Worm (Caenorhabditis elegans) whole organism, young adult: ENCODE results near the gene F12F6.7.

Experiments used
- D2030.7 ChIP-seq: fragments of 200-800 bp; sonication (Bioruptor generic); IDR thresholded peaks from 2 replicates; pipeline ENCODE4 v1.3.6; 2022; ENCODE audit warnings: missing genetic modification reagents, missing genetic modification characterization, missing compliant biosample characterization
- F22D6.2 ChIP-seq: sonication (generic microtip); optimal IDR thresholded peaks from 2 replicates; lab custom pipeline; 2016; ENCODE audit warnings: mild to moderate bottlenecking, missing genetic modification characterization, missing compliant biosample characterization
- F23B12.7 ChIP-seq: sonication (generic microtip); optimal IDR thresholded peaks from 2 replicates; lab custom pipeline; 2017; ENCODE audit warnings: missing genetic modification characterization, mild to moderate bottlenecking, missing compliant biosample characterization, antibody characterized with exemption, moderate library complexity; ENCODE audit not compliant: insufficient read depth
- F52B5.7 ChIP-seq: sonication (generic microtip); optimal IDR thresholded peaks from 2 replicates; lab custom pipeline; 2016; ENCODE audit warnings: mild to moderate bottlenecking, missing genetic modification characterization, missing compliant biosample characterization
- F55B11.4 ChIP-seq: sonication (generic microtip); optimal IDR thresholded peaks from 2 replicates; lab custom pipeline; 2016; ENCODE audit warnings: missing compliant biosample characterization, missing genetic modification characterization, borderline replicate concordance; ENCODE audit not compliant: insufficient read depth
- F57A8.1 ChIP-seq: fragments of 200-800 bp; sonication (Bioruptor generic); optimal IDR thresholded peaks from 2 replicates; lab custom pipeline; 2018; ENCODE audit warnings: mild to moderate bottlenecking, missing genetic modification characterization, moderate library complexity, missing compliant biosample characterization
- F57C9.4 ChIP-seq: sonication (generic microtip); optimal IDR thresholded peaks from 2 replicates; lab custom pipeline; 2017; ENCODE audit warnings: mild to moderate bottlenecking, missing genetic modification characterization, missing compliant biosample characterization
- K11D2.4 ChIP-seq: fragments of 200-800 bp; sonication (Bioruptor generic); IDR thresholded peaks from 2 replicates; pipeline ENCODE4 v1.3.6; 2022; ENCODE audit warnings: missing genetic modification reagents, missing genetic modification characterization, missing compliant biosample characterization
- K12H6.12 ChIP-seq: fragments of 200-800 bp; sonication (Bioruptor generic); optimal IDR thresholded peaks from 2 replicates; lab custom pipeline; 2018; ENCODE audit warnings: mild to moderate bottlenecking, missing genetic modification characterization, missing compliant biosample characterization
- Y53G8AR.9 ChIP-seq: fragments of 200-800 bp; sonication (Bioruptor generic); conservative IDR thresholded peaks from 2 replicates; pipeline ENCODE4 v1.3.6; 2022; ENCODE audit warnings: missing genetic modification reagents, missing genetic modification characterization, missing compliant biosample characterization
- Y56A3A.18 ChIP-seq: fragments of 200-800 bp; sonication (Bioruptor generic); IDR thresholded peaks from 2 replicates; pipeline ENCODE4 v1.3.6; 2022; ENCODE audit warnings: missing genetic modification reagents, missing genetic modification characterization, missing compliant biosample characterization
- Y79H2A.3 ChIP-seq: fragments of 200-800 bp; sonication (Bioruptor generic); conservative IDR thresholded peaks from 2 replicates; pipeline ENCODE4 v1.3.6; 2022; ENCODE audit warnings: missing genetic modification reagents, missing genetic modification characterization, missing compliant biosample characterization
- ZK185.1 ChIP-seq: sonication (generic microtip); optimal IDR thresholded peaks from 2 replicates; lab custom pipeline; 2016; ENCODE audit warnings: mild to moderate bottlenecking, missing genetic modification characterization, missing compliant biosample characterization; ENCODE audit not compliant: poor library complexity, severe bottlenecking
- bed-1 ChIP-seq: fragments of 200-800 bp; sonication (Bioruptor generic); IDR thresholded peaks from 2 replicates; pipeline ENCODE4 v1.3.6; 2022; ENCODE audit warnings: missing genetic modification reagents, missing genetic modification characterization, missing compliant biosample characterization
- ceh-100 ChIP-seq: fragments of 200-800 bp; sonication (Bioruptor generic); IDR thresholded peaks from 2 replicates; pipeline ENCODE4 v1.3.6; 2022; ENCODE audit warnings: missing genetic modification reagents, missing genetic modification characterization, missing compliant biosample characterization
- ceh-58 ChIP-seq: fragments of 200-800 bp; sonication (Bioruptor generic); IDR thresholded peaks from 2 replicates; pipeline ENCODE4 v1.3.6; 2022; ENCODE audit warnings: missing genetic modification characterization, missing compliant biosample characterization
- ceh-91 ChIP-seq: fragments of 200-800 bp; sonication (Bioruptor generic); IDR thresholded peaks from 2 replicates; pipeline ENCODE4 v1.3.6; 2022; ENCODE audit warnings: missing genetic modification reagents, missing genetic modification characterization, missing compliant biosample characterization
- chd-7 ChIP-seq: sonication (generic microtip); optimal IDR thresholded peaks from 2 replicates; lab custom pipeline; 2016; ENCODE audit warnings: mild to moderate bottlenecking, missing genetic modification characterization, moderate library complexity, missing compliant biosample characterization
- die-1 ChIP-seq: sonication (generic microtip); optimal IDR thresholded peaks from 2 replicates; lab custom pipeline; 2016; ENCODE audit warnings: missing genotype, mild to moderate bottlenecking, missing genetic modification characterization, missing compliant biosample characterization
- dox-1 ChIP-seq: fragments of 200-800 bp; sonication (Bioruptor generic); IDR thresholded peaks from 2 replicates; pipeline ENCODE4 v1.3.6; 2022; ENCODE audit warnings: missing genetic modification reagents, missing genetic modification characterization, missing compliant biosample characterization
- dpff-1 ChIP-seq: sonication (generic microtip); optimal IDR thresholded peaks from 2 replicates; lab custom pipeline; 2017; ENCODE audit warnings: mild to moderate bottlenecking, missing genetic modification characterization, missing compliant biosample characterization
- ets-4 ChIP-seq: fragments of 200-800 bp; sonication (Bioruptor generic); optimal IDR thresholded peaks from 2 replicates; lab custom pipeline; 2018; ENCODE audit warnings: mild to moderate bottlenecking, missing genetic modification characterization, missing compliant biosample characterization
- hmg-1.2 ChIP-seq: fragments of 200-800 bp; sonication (Bioruptor generic); IDR thresholded peaks from 2 replicates; pipeline ENCODE4 v1.3.6; 2022; ENCODE audit warnings: missing genetic modification reagents, missing genetic modification characterization, missing compliant biosample characterization
- hmg-20 ChIP-seq: fragments of 200-800 bp; sonication (Bioruptor generic); IDR thresholded peaks from 2 replicates; pipeline ENCODE4 v1.3.6; 2022; ENCODE audit warnings: missing genetic modification reagents, missing genetic modification characterization, missing compliant biosample characterization
- hsf-1 ChIP-seq: fragments of 200-800 bp; sonication (Bioruptor generic); IDR thresholded peaks from 2 replicates; pipeline ENCODE4 v1.3.6; 2022; ENCODE audit warnings: missing genetic modification reagents, missing genetic modification characterization, missing compliant biosample characterization
- lin-35 ChIP-seq, 3 experiments: fragments of 150-350 bp in 2 of 3; sonication (generic microtip) in 1 of 3; optimal IDR thresholded peaks; 2 replicates each; lab custom pipeline; 2014 to 2018; ENCODE audit warnings: missing biosample characterization in 3 of 3, missing genetic modification characterization in 3 of 3, missing genetic modification reagents in 3 of 3
- lin-40 ChIP-seq: sonication (generic microtip); optimal IDR thresholded peaks from 2 replicates; lab custom pipeline; 2016; ENCODE audit warnings: missing genetic modification characterization, mild to moderate bottlenecking, missing compliant biosample characterization, missing genotype, missing genetic modification reagents
- lin-54 ChIP-seq: fragments of 200-800 bp; sonication (Bioruptor generic); optimal IDR thresholded peaks from 2 replicates; lab custom pipeline; 2018; ENCODE audit warnings: mild to moderate bottlenecking, missing genetic modification characterization, missing compliant biosample characterization
- madf-10 ChIP-seq: sonication (generic microtip); optimal IDR thresholded peaks from 2 replicates; lab custom pipeline; 2016; ENCODE audit warnings: mild to moderate bottlenecking, missing genetic modification characterization, missing compliant biosample characterization
- madf-6 ChIP-seq: fragments of 200-800 bp; sonication (Bioruptor generic); IDR thresholded peaks from 2 replicates; pipeline ENCODE4 v1.3.6; 2022; ENCODE audit warnings: missing genetic modification reagents, missing genetic modification characterization, missing compliant biosample characterization
- mcd-1 ChIP-seq: fragments of 200-800 bp; sonication (Bioruptor generic); IDR thresholded peaks from 2 replicates; pipeline ENCODE4 v1.3.6; 2022; ENCODE audit warnings: missing genetic modification reagents, missing genetic modification characterization, missing compliant biosample characterization
- nfya-1 ChIP-seq: sonication (generic microtip); optimal IDR thresholded peaks from 2 replicates; lab custom pipeline; 2017; ENCODE audit warnings: antibody characterized with exemption, missing compliant biosample characterization, missing genetic modification characterization, borderline replicate concordance; ENCODE audit not compliant: insufficient read depth
- nfya-2 ChIP-seq: fragments of 200-800 bp; sonication (Bioruptor generic); IDR thresholded peaks from 2 replicates; pipeline ENCODE4 v1.3.6; 2022; ENCODE audit warnings: missing genetic modification reagents, missing genetic modification characterization, missing compliant biosample characterization
- nfyb-1 ChIP-seq: fragments of 200-800 bp; sonication (Bioruptor generic); IDR thresholded peaks from 2 replicates; pipeline ENCODE4 v1.3.6; 2022; ENCODE audit warnings: missing genetic modification reagents, missing genetic modification characterization, missing compliant biosample characterization
- nhr-80 ChIP-seq: sonication (generic microtip); optimal IDR thresholded peaks from 2 replicates; lab custom pipeline; 2016; ENCODE audit warnings: missing genetic modification characterization, missing compliant biosample characterization
- pbrm-1 ChIP-seq: fragments of 200-800 bp; sonication (Bioruptor generic); IDR thresholded peaks from 2 replicates; pipeline ENCODE4 v1.3.6; 2022; ENCODE audit warnings: missing genetic modification reagents, missing genetic modification characterization, missing compliant biosample characterization
- repo-1 ChIP-seq: sonication (generic microtip); optimal IDR thresholded peaks from 2 replicates; lab custom pipeline; 2017; ENCODE audit warnings: mild to moderate bottlenecking, missing genetic modification characterization, missing compliant biosample characterization
- sdz-38 ChIP-seq: sonication (generic microtip); optimal IDR thresholded peaks from 2 replicates; lab custom pipeline; 2016; ENCODE audit warnings: missing genotype, missing genetic modification characterization, missing compliant biosample characterization
- sea-2 ChIP-seq: fragments of 200-800 bp; sonication (Bioruptor generic); IDR thresholded peaks from 2 replicates; pipeline ENCODE4 v1.3.6; 2022; ENCODE audit warnings: missing genetic modification characterization, missing compliant biosample characterization
- snpc-1.1 ChIP-seq: sonication (generic microtip); optimal IDR thresholded peaks from 2 replicates; lab custom pipeline; 2017; ENCODE audit warnings: missing genetic modification characterization, mild to moderate bottlenecking, missing compliant biosample characterization, antibody characterized with exemption, moderate library complexity, missing genotype, missing genetic modification reagents; ENCODE audit not compliant: insufficient read depth
- snpc-1.3 ChIP-seq: sonication (generic microtip); optimal IDR thresholded peaks from 2 replicates; lab custom pipeline; 2017; ENCODE audit warnings: missing genetic modification characterization, mild to moderate bottlenecking, missing compliant biosample characterization, antibody characterized with exemption, moderate library complexity, missing genotype, missing genetic modification reagents; ENCODE audit not compliant: insufficient read depth
- sptf-2 ChIP-seq: fragments of 200-800 bp; sonication (Bioruptor generic); optimal IDR thresholded peaks from 2 replicates; lab custom pipeline; 2018; ENCODE audit warnings: mild to moderate bottlenecking, missing genetic modification characterization, missing compliant biosample characterization
- tbx-9 ChIP-seq: sonication (generic microtip); optimal IDR thresholded peaks from 2 replicates; lab custom pipeline; 2016; ENCODE audit warnings: borderline replicate concordance, missing genetic modification characterization, inconsistent platforms, missing compliant biosample characterization
- zim-3 ChIP-seq: sonication (generic microtip); optimal IDR thresholded peaks from 2 replicates; lab custom pipeline; 2017; ENCODE audit warnings: mild to moderate bottlenecking, missing genetic modification characterization, moderate library complexity, missing compliant biosample characterization
- ztf-22 ChIP-seq: fragments of 200-800 bp; sonication (Bioruptor generic); optimal IDR thresholded peaks from 2 replicates; lab custom pipeline; 2018; ENCODE audit warnings: mild to moderate bottlenecking, missing genetic modification characterization, moderate library complexity, missing compliant biosample characterization
- ztf-6 ChIP-seq: fragments of 200-800 bp; sonication (Bioruptor generic); IDR thresholded peaks from 2 replicates; pipeline ENCODE4 v1.3.6; 2022; ENCODE audit warnings: missing genetic modification reagents, missing genetic modification characterization, missing compliant biosample characterization

The F12F6.7 gene

ce11 chrIV:11601721-11602405, 40.2 kb upstream of the F12F6.7 start (continued):
- TF ChIP-seq nfya-1 (tag; lab: Kevin White, UChicago) (no peak), madf-10 (tag; lab: Kevin White, UChicago) (peak; percentile 11), K11D2.4 (0 out of 2 replicates have a peak, but pooled peaks have one; percentile 14), lin-40 (peak; percentile 49), repo-1 (tag; lab: Kevin White, UChicago) (peak; percentile 54), lin-35 (GFP tag; optimal IDR thresholded peaks at IDR 0.05; lab: Kevin White, UChicago) (peak in 1 of 3 experiments; percentile 37), sptf-2 (GFP tag; lab: Kevin White, UChicago) (no peak), nfyb-1 (peak; percentile 60; the same call in 1 of the 2 replicates), ceh-100 (peak; percentile 64), dpff-1 (tag; lab: Kevin White, UChicago) (no peak), hsf-1 (GFP tag; lab: Robert Waterston, UW) (peak; percentile 28; the same call in 1 of the 2 replicates), zim-3 (no peak), ceh-58 (no peak), hmg-20 (GFP tag; lab: Robert Waterston, UW) (0 out of 2 replicates have a peak, but pooled peaks have one; percentile 32), pbrm-1 (GFP tag; lab: Robert Waterston, UW) (peak; percentile 43; the same call in 1 of the 2 replicates), Y56A3A.18 (GFP tag; lab: Robert Waterston, UW) (no peak), chd-7 (tag; lab: Kevin White, UChicago) (peak; percentile 5), die-1 (tag; lab: Kevin White, UChicago) (no peak), F57C9.4 (no peak), ztf-6 (GFP tag; lab: Robert Waterston, UW) (no peak), Y53G8AR.9 (peak; percentile 35; the same call in 1 of the 2 replicates), mcd-1 (GFP tag; lab: Robert Waterston, UW) (peak; percentile 71), F22D6.2 (tag; lab: Kevin White, UChicago) (no peak), K12H6.12 (tag; lab: Kevin White, UChicago) (peak; percentile 15), hmg-1.2 (GFP tag; lab: Robert Waterston, UW) (peak; percentile 76), ztf-22 (GFP tag; lab: Kevin White, UChicago) (no peak), ets-4 (GFP tag; lab: Kevin White, UChicago) (no peak), bed-1 (no peak), sdz-38 (no peak), snpc-1.3 (peak; percentile 79), ZK185.1 (tag; lab: Kevin White, UChicago) (peak; percentile 62), F52B5.7 (tag; lab: Kevin White, UChicago) (no peak), tbx-9 (tag; lab: Kevin White, UChicago) (no peak), F23B12.7 (tag; lab: Kevin White, UChicago) (peak; percentile 75), F57A8.1 (GFP tag; lab: Kevin White, UChicago) (no peak), madf-6 (GFP tag; lab: Robert Waterston, UW) (peak; percentile 72), nfya-2 (GFP tag; lab: Robert Waterston, UW) (no peak), lin-54 (GFP tag; lab: Kevin White, UChicago) (peak; percentile 36), D2030.7 (GFP tag; lab: Robert Waterston, UW) (peak; percentile 72), Y79H2A.3 (GFP tag; lab: Robert Waterston, UW) (no peak), dox-1 (GFP tag; lab: Robert Waterston, UW) (peak; percentile 62; the same call in 1 of the 2 replicates), F55B11.4 (tag; lab: Kevin White, UChicago) (no peak), snpc-1.1 (no peak), sea-2 (no peak), nhr-80 (no peak), ceh-91 (GFP tag; lab: Robert Waterston, UW) (peak; percentile 67)
